Worm (Caenorhabditis elegans) whole organism, mixed stage, embryonic: ENCODE results near the gene T02C1.2.

Experiments used
- hlh-1 ChIP-seq: fragments of 150-350 bp; optimal IDR thresholded peaks from 2 replicates; lab custom pipeline; 2014; ENCODE audit warnings: missing biosample characterization, missing genetic modification reagents, missing genetic modification characterization
- mls-2 ChIP-seq: sonication (generic microtip); optimal IDR thresholded peaks from 2 replicates; lab custom pipeline; 2016; ENCODE audit warnings: mild to moderate bottlenecking, missing genetic modification characterization, moderate library complexity, missing compliant biosample characterization
- nhr-76 ChIP-seq: sonication (generic microtip); optimal IDR thresholded peaks from 2 replicates; lab custom pipeline; 2017; ENCODE audit warnings: missing biosample characterization, missing genetic modification characterization
- sptf-1 ChIP-seq: sonication (generic microtip); optimal IDR thresholded peaks from 2 replicates; lab custom pipeline; 2017; ENCODE audit warnings: mild to moderate bottlenecking, missing genetic modification characterization, moderate library complexity, missing compliant biosample characterization

- TF ChIP-seq sptf-1 = no peak
- no peak for TF ChIP-seq hlh-1 (tag; lab: Kevin White, UChicago)
- no peak for TF ChIP-seq nhr-76
- TF ChIP-seq mls-2 = no peak
Observed at ce11 chrIII:9242675-9243074, 8.2 kb upstream of the T02C1.2 start, which contains the start of gene dat-1.
